Fruit fly (Drosophila melanogaster) whole organism, embryonic: Measurements from ENCODE around the gene Spt7.

ENCODE experiments used
- B-H2 ChIP-seq: fragments of 200-800 bp; sonication (Bioruptor generic); optimal IDR thresholded peaks from 2 replicates; lab custom pipeline; 2018; ENCODE audit warnings: missing biosample characterization, mild to moderate bottlenecking, missing genetic modification characterization
- BEAF-32 ChIP-seq: fragments of 200-800 bp; sonication (Bioruptor generic); optimal IDR thresholded peaks from 3 replicates; lab custom pipeline; 2017; ENCODE audit warnings: missing biosample characterization, missing genetic modification characterization, mild to moderate bottlenecking, moderate library complexity, missing genetic modification reagents
- Bdp1 ChIP-seq: fragments of 200-800 bp; sonication (Bioruptor generic); optimal IDR thresholded peaks from 3 replicates; lab custom pipeline; 2016; ENCODE audit warnings: missing biosample characterization, missing genetic modification characterization
- Blimp-1 ChIP-seq: fragments of 200-800 bp; sonication (Bioruptor generic); optimal IDR thresholded peaks from 3 replicates; lab custom pipeline; 2018; ENCODE audit warnings: missing biosample characterization, missing genetic modification characterization, mild to moderate bottlenecking, moderate library complexity, missing genetic modification reagents
- BtbVII ChIP-seq: fragments of 200-800 bp; sonication (Bioruptor generic); optimal IDR thresholded peaks from 3 replicates; lab custom pipeline; 2017; ENCODE audit warnings: missing biosample characterization, mild to moderate bottlenecking, missing genetic modification characterization
- CG10209 ChIP-seq: fragments of 200-800 bp; sonication (Bioruptor generic); optimal IDR thresholded peaks from 3 replicates; lab custom pipeline; 2017; ENCODE audit warnings: missing biosample characterization, mild to moderate bottlenecking, missing genetic modification characterization, missing genetic modification reagents
- CG11093 ChIP-seq: fragments of 200-800 bp; sonication (Bioruptor generic); IDR thresholded peaks from 3 replicates; pipeline ENCODE4 v1.3.6; 2022; ENCODE audit warnings: missing biosample characterization, missing genetic modification characterization
- CG11723 ChIP-seq: fragments of 200-800 bp; sonication (Bioruptor generic); optimal IDR thresholded peaks from 2 replicates; lab custom pipeline; 2017; ENCODE audit warnings: missing biosample characterization, mild to moderate bottlenecking, missing genetic modification characterization
- CG12071 ChIP-seq: fragments of 200-800 bp; sonication (Bioruptor generic); optimal IDR thresholded peaks from 3 replicates; lab custom pipeline; 2018; ENCODE audit warnings: missing biosample characterization, mild to moderate bottlenecking, missing genetic modification characterization
- CG12104 ChIP-seq: fragments of 200-800 bp; sonication (Bioruptor generic); optimal IDR thresholded peaks from 3 replicates; lab custom pipeline; 2016; ENCODE audit warnings: missing biosample characterization, missing genetic modification characterization
- CG13123 ChIP-seq: fragments of 200-800 bp; sonication (Bioruptor generic); optimal IDR thresholded peaks from 2 replicates; lab custom pipeline; 2016; ENCODE audit warnings: missing biosample characterization, missing genetic modification characterization
- CG1647 ChIP-seq: fragments of 200-800 bp; sonication (Bioruptor generic); optimal IDR thresholded peaks from 3 replicates; lab custom pipeline; 2016; ENCODE audit warnings: missing biosample characterization, missing genetic modification characterization
- CG1792 ChIP-seq: fragments of 200-800 bp; sonication (Bioruptor generic); optimal IDR thresholded peaks from 2 replicates; lab custom pipeline; 2016; ENCODE audit warnings: missing biosample characterization, missing genetic modification characterization
- CG2199 ChIP-seq: fragments of 200-800 bp; sonication (Bioruptor generic); IDR thresholded peaks from 3 replicates; pipeline ENCODE4 v1.3.6; 2022; ENCODE audit warnings: missing biosample characterization, missing genetic modification characterization
- CG31365 ChIP-seq: fragments of 200-800 bp; sonication (Bioruptor generic); optimal IDR thresholded peaks from 2 replicates; lab custom pipeline; 2018; ENCODE audit warnings: missing biosample characterization, mild to moderate bottlenecking, missing genetic modification characterization
- CG32532 ChIP-seq: fragments of 200-800 bp; sonication (Bioruptor generic); IDR thresholded peaks from 2 replicates; pipeline ENCODE4 v1.3.6; 2022; ENCODE audit warnings: missing biosample characterization, missing genetic modification characterization
- CG33557 ChIP-seq: fragments of 200-800 bp; sonication (Bioruptor generic); optimal IDR thresholded peaks from 2 replicates; lab custom pipeline; 2019; ENCODE audit warnings: missing biosample characterization, mild to moderate bottlenecking, missing genetic modification characterization, moderate library complexity
- CG3847 ChIP-seq: fragments of 200-800 bp; sonication (Bioruptor generic); IDR thresholded peaks from 2 replicates; pipeline ENCODE4 v1.3.6; 2022; ENCODE audit warnings: missing biosample characterization, missing genetic modification characterization
- CG6175 ChIP-seq: fragments of 200-800 bp; sonication (Bioruptor generic); IDR thresholded peaks from 3 replicates; pipeline ENCODE4 v1.3.6; 2022; ENCODE audit warnings: missing biosample characterization, missing genetic modification characterization
- CG6654 ChIP-seq: fragments of 200-800 bp; sonication (Bioruptor generic); optimal IDR thresholded peaks from 2 replicates; lab custom pipeline; 2017; ENCODE audit warnings: missing biosample characterization, mild to moderate bottlenecking, missing genetic modification characterization
- Dref ChIP-seq: fragments of 200-800 bp; sonication (Bioruptor generic); IDR thresholded peaks from 2 replicates; pipeline ENCODE4 v1.3.6; 2022; ENCODE audit warnings: missing biosample characterization, missing genetic modification characterization
- E2f1 ChIP-seq: fragments of 200-800 bp; sonication (Bioruptor generic); IDR thresholded peaks from 2 replicates; pipeline ENCODE4 v1.3.6; 2022; ENCODE audit warnings: missing biosample characterization, missing genetic modification characterization
- Ets97D ChIP-seq: fragments of 200-800 bp; sonication (Bioruptor generic); optimal IDR thresholded peaks from 3 replicates; lab custom pipeline; 2016; ENCODE audit warnings: missing biosample characterization, missing genetic modification characterization
- Fer2 ChIP-seq: fragments of 200-800 bp; sonication (Bioruptor generic); optimal IDR thresholded peaks from 2 replicates; lab custom pipeline; 2018; ENCODE audit warnings: missing biosample characterization, mild to moderate bottlenecking, missing genetic modification characterization, moderate library complexity
- Hmx ChIP-seq: fragments of 200-800 bp; sonication (Bioruptor generic); optimal IDR thresholded peaks from 2 replicates; lab custom pipeline; 2016; ENCODE audit warnings: missing biosample characterization, missing genetic modification characterization
- Meics ChIP-seq: fragments of 200-800 bp; sonication (Bioruptor generic); optimal IDR thresholded peaks from 2 replicates; lab custom pipeline; 2017; ENCODE audit warnings: missing biosample characterization, mild to moderate bottlenecking, missing genetic modification characterization
- NFAT ChIP-seq: fragments of 200-800 bp; sonication (Bioruptor generic); IDR thresholded peaks from 2 replicates; pipeline ENCODE4 v1.3.6; 2022; ENCODE audit warnings: missing biosample characterization, missing genetic modification characterization
- NfI ChIP-seq: fragments of 200-800 bp; sonication (Bioruptor generic); optimal IDR thresholded peaks from 3 replicates; lab custom pipeline; 2018; ENCODE audit warnings: missing biosample characterization, mild to moderate bottlenecking, missing genetic modification characterization, moderate library complexity
- Oli ChIP-seq: fragments of 200-800 bp; sonication (Bioruptor generic); optimal IDR thresholded peaks from 2 replicates; lab custom pipeline; 2018; ENCODE audit warnings: missing biosample characterization, mild to moderate bottlenecking, missing genetic modification characterization, moderate library complexity
- Sin3A ChIP-seq: fragments of >200 bp; optimal IDR thresholded peaks from 2 replicates; lab custom pipeline; 2018
- Ssrp ChIP-seq: fragments of 200-800 bp; sonication (Bioruptor generic); optimal IDR thresholded peaks from 2 replicates; lab custom pipeline; 2018; ENCODE audit warnings: missing biosample characterization, mild to moderate bottlenecking, missing genetic modification characterization, moderate library complexity
- abd-A ChIP-seq: fragments of 200-800 bp; sonication (Bioruptor generic); optimal IDR thresholded peaks from 3 replicates; lab custom pipeline; 2019; ENCODE audit warnings: missing biosample characterization, mild to moderate bottlenecking, missing genetic modification characterization, moderate library complexity
- ac ChIP-seq: fragments of 200-800 bp; sonication (Bioruptor generic); optimal IDR thresholded peaks from 3 replicates; lab custom pipeline; 2017; ENCODE audit warnings: missing biosample characterization, mild to moderate bottlenecking, missing genetic modification characterization
- aop ChIP-seq: fragments of 200-800 bp; sonication (Bioruptor generic); IDR thresholded peaks from 2 replicates; pipeline ENCODE4 v1.3.6; 2022; ENCODE audit warnings: missing biosample characterization, missing genetic modification characterization
- bbx ChIP-seq: fragments of 200-800 bp; sonication (Bioruptor generic); IDR thresholded peaks from 2 replicates; pipeline ENCODE4 v1.3.6; 2022; ENCODE audit warnings: missing biosample characterization, missing genetic modification characterization; ENCODE audit not compliant: partially characterized antibody
- bigmax ChIP-seq: fragments of 200-800 bp; sonication (Bioruptor generic); optimal IDR thresholded peaks from 2 replicates; lab custom pipeline; 2018; ENCODE audit warnings: missing biosample characterization, mild to moderate bottlenecking, missing genetic modification characterization
- cad ChIP-seq: fragments of >200 bp; optimal IDR thresholded peaks from 2 replicates; lab custom pipeline; 2017; ENCODE audit warnings: missing biosample characterization, missing genetic modification characterization
- chif ChIP-seq, 2 experiments: fragments of 200-800 bp; sonication (Bioruptor generic); optimal IDR thresholded peaks; 3 replicates each; lab custom pipeline; 2016; ENCODE audit warnings: missing biosample characterization in 2 of 2, missing genetic modification characterization in 2 of 2
- exex ChIP-seq: fragments of 200-800 bp; sonication (Bioruptor generic); optimal IDR thresholded peaks from 4 replicates; lab custom pipeline; 2018; ENCODE audit warnings: missing biosample characterization, mild to moderate bottlenecking, missing genetic modification characterization, moderate library complexity
- fu2 ChIP-seq: fragments of 200-800 bp; sonication (Bioruptor generic); optimal IDR thresholded peaks from 2 replicates; lab custom pipeline; 2016; ENCODE audit warnings: missing biosample characterization, missing genetic modification characterization
- gce ChIP-seq: fragments of 200-800 bp; sonication (Bioruptor generic); IDR thresholded peaks from 3 replicates; pipeline ENCODE4 v1.3.6; 2022; ENCODE audit warnings: missing biosample characterization, missing genetic modification characterization
- h ChIP-seq: fragments of >200 bp; optimal IDR thresholded peaks from 2 replicates; lab custom pipeline; 2017
- hkb ChIP-seq, 2 experiments: fragments of 200-800 bp in 1 of 2; fragments of >200 bp in 1 of 2; sonication (Bioruptor generic) in 1 of 2; IDR thresholded peaks in 1 of 2; optimal IDR thresholded peaks in 1 of 2; 2 replicates each; pipeline versions ENCODE4 v1.3.6 to Lab custom; 2017 to 2022; ENCODE audit warnings: missing biosample characterization in 1 of 2, missing genetic modification characterization in 1 of 2
- nom ChIP-seq: fragments of 200-800 bp; sonication (Bioruptor generic); optimal IDR thresholded peaks from 2 replicates; lab custom pipeline; 2017; ENCODE audit warnings: missing biosample characterization, missing genetic modification characterization, mild to moderate bottlenecking, moderate library complexity, missing genetic modification reagents
- peb ChIP-seq: fragments of 200-800 bp; sonication (Bioruptor generic); IDR thresholded peaks from 2 replicates; pipeline ENCODE4 v1.3.6; 2022; ENCODE audit warnings: missing biosample characterization, missing genetic modification characterization
- scrt ChIP-seq: fragments of 200-800 bp; sonication (Bioruptor generic); optimal IDR thresholded peaks from 2 replicates; lab custom pipeline; 2018; ENCODE audit warnings: missing biosample characterization, mild to moderate bottlenecking, missing genetic modification characterization, moderate library complexity
- shn ChIP-seq: fragments of 200-800 bp; sonication (Bioruptor generic); optimal IDR thresholded peaks from 3 replicates; lab custom pipeline; 2016; ENCODE audit warnings: missing biosample characterization, missing genetic modification characterization
- sima ChIP-seq: fragments of 200-800 bp; sonication (Bioruptor generic); optimal IDR thresholded peaks from 2 replicates; lab custom pipeline; 2016; ENCODE audit warnings: missing biosample characterization, missing genetic modification characterization
- so ChIP-seq: fragments of 200-800 bp; sonication (Bioruptor generic); IDR thresholded peaks from 3 replicates; pipeline ENCODE4 v1.3.6; 2022; ENCODE audit warnings: missing biosample characterization, missing genetic modification characterization
- toy ChIP-seq: fragments of 200-800 bp; sonication (Bioruptor generic); IDR thresholded peaks from 2 replicates; pipeline ENCODE4 v1.3.6; 2022; ENCODE audit warnings: missing biosample characterization, missing genetic modification characterization
- wek ChIP-seq: fragments of 200-800 bp; sonication (Bioruptor generic); optimal IDR thresholded peaks from 3 replicates; lab custom pipeline; 2018; ENCODE audit warnings: missing biosample characterization, mild to moderate bottlenecking, missing genetic modification characterization, moderate library complexity

Spt7 gene

dm6 chrX:17844623-17845022 lies 5.6 kb upstream of the Spt7 start, which contains the start of the genes CG8142 and Ucp4A (continued):
- TF ChIP-seq Ssrp (tag; lab: Kevin White, UChicago) (peak; percentile 89), cad (no peak), Sin3A (lab: Kevin White, UChicago) (peak; percentile 10), h (lab: Kevin White, UChicago) (no peak), Dref (peak; percentile 70), Bdp1 (peak; percentile 39), NFAT (GFP tag; lab: Robert Waterston, UW) (peak; percentile 91), bbx (GFP tag; lab: Robert Waterston, UW) (no peak), E2f1 (GFP tag; lab: Robert Waterston, UW) (peak; percentile 96), toy (GFP tag; lab: Robert Waterston, UW) (peak; percentile 81), B-H2 (GFP tag; lab: Kevin White, UChicago) (peak; percentile 85), CG11093 (GFP tag; lab: Robert Waterston, UW) (peak; percentile 96), BtbVII (GFP tag; lab: Kevin White, UChicago) (peak; percentile 86), CG12104 (GFP tag; lab: Kevin White, UChicago) (peak; percentile 87), ac (GFP tag; lab: Kevin White, UChicago) (peak; percentile 18), CG11723 (GFP tag; lab: Kevin White, UChicago) (peak; percentile 66), CG12071 (GFP tag; lab: Kevin White, UChicago) (peak; percentile 23), CG2199 (GFP tag; lab: Robert Waterston, UW) (peak; percentile 79; the same call in 1 of the 3 replicates), fu2 (GFP tag; lab: Kevin White, UChicago) (peak; percentile 27), CG13123 (peak; percentile 78), Meics (GFP tag; lab: Kevin White, UChicago) (peak; percentile 92), so (peak; percentile 91), gce (GFP tag; lab: Robert Waterston, UW) (peak; percentile 89), wek (GFP tag; lab: Kevin White, UChicago) (no peak), NfI (GFP tag; lab: Kevin White, UChicago) (peak; percentile 84), CG10209 (GFP tag; lab: Kevin White, UChicago) (peak; percentile 93), Hmx (GFP tag; lab: Kevin White, UChicago) (no peak), abd-A (tag; lab: Kevin White, UChicago) (no peak), Oli (tag; lab: Kevin White, UChicago) (peak; percentile 89), exex (peak; percentile 64), peb (GFP tag; lab: Robert Waterston, UW) (peak; percentile 96), shn (GFP tag; lab: Kevin White, UChicago) (peak; percentile 20), chif (GFP tag; optimal IDR thresholded peaks at IDR 0.05; lab: Kevin White, UChicago) (peak in 1 of 2 experiments; percentile 69), CG33557 (peak; percentile 80), BEAF-32 (peak; percentile 51), CG6175 (GFP tag; lab: Robert Waterston, UW) (peak; percentile 79; the same call in 2 of the 3 replicates), CG6654 (GFP tag; lab: Kevin White, UChicago) (peak; percentile 62), CG3847 (GFP tag; lab: Robert Waterston, UW) (peak; percentile 98), nom (GFP tag; lab: Kevin White, UChicago) (peak; percentile 83), CG1792 (GFP tag; lab: Kevin White, UChicago) (no peak), Fer2 (tag; lab: Kevin White, UChicago) (peak; percentile 88), sima (GFP tag; lab: Kevin White, UChicago) (no peak), Blimp-1 (peak; percentile 89), bigmax (GFP tag; lab: Kevin White, UChicago) (no peak), CG1647 (peak; percentile 65), hkb (optimal IDR thresholded peaks at IDR 0.05; lab: Kevin White, UChicago) (peak; percentile 54), hkb (GFP tag; IDR thresholded peaks at IDR 0.05; lab: Robert Waterston, UW) (peak; percentile 89), CG32532 (GFP tag; lab: Robert Waterston, UW) (peak; percentile 95), aop (GFP tag; lab: Robert Waterston, UW) (peak; percentile 65; the same call in 1 of the 2 replicates), scrt (GFP tag; lab: Kevin White, UChicago) (peak; percentile 82), CG31365 (tag; lab: Kevin White, UChicago) (no peak), Ets97D (GFP tag; lab: Kevin White, UChicago) (peak; percentile 63)
